Worm (Caenorhabditis elegans) whole organism, early embryonic: ENCODE data around the gene T24D8.6.

Source experiments
- B0310.2 ChIP-seq: sonication (generic microtip); optimal IDR thresholded peaks from 2 replicates; lab custom pipeline; 2016; ENCODE audit warnings: mild to moderate bottlenecking, missing genetic modification characterization, missing compliant biosample characterization
- ama-1 ChIP-seq: fragments of 150-350 bp; optimal IDR thresholded peaks from 2 replicates; lab custom pipeline; 2014
- ceh-13 ChIP-seq: fragments of 200-800 bp; sonication (Bioruptor generic); optimal IDR thresholded peaks from 2 replicates; lab custom pipeline; 2018; ENCODE audit warnings: mild to moderate bottlenecking, missing genetic modification characterization, missing compliant biosample characterization
- hmg-4 ChIP-seq: fragments of 200-800 bp; sonication (Bioruptor generic); optimal IDR thresholded peaks from 2 replicates; lab custom pipeline; 2018; ENCODE audit warnings: mild to moderate bottlenecking, missing genetic modification characterization, missing compliant biosample characterization
- hnd-1 ChIP-seq: sonication (generic microtip); optimal IDR thresholded peaks from 2 replicates; lab custom pipeline; 2016; ENCODE audit warnings: missing genetic modification characterization, missing compliant biosample characterization
- tbx-11 ChIP-seq: fragments of 200-800 bp; sonication (Bioruptor generic); IDR thresholded peaks from 2 replicates; pipeline ENCODE4 v1.3.6; 2022; ENCODE audit warnings: missing genetic modification characterization, missing compliant biosample characterization

DNA sequence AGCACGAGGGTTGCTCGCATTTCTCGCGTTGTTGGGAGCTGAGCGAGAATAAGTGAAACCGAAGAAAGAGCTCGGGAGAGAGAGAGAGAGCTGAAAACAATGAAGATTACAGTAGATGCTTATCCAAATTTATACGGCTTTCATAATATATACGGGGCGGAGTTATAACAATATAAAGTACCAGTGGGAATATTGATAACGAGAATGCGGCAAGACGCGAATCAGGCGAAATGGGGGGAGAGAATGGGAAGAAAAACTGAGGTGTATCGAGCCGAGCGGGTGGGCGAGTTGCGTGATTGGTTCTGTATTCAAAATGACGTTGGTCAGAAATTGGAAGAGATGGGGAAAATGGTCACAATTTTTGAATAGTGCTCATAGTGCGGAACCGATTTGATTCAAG, 21.1 kb downstream of the T24D8.6 start, which contains the start of gene nlp-2:
- TF ChIP-seq hmg-4 (GFP tag; lab: Kevin White, UChicago), result no peak
- no peak for TF ChIP-seq tbx-11 (GFP tag; lab: Robert Waterston, UW)
- no peak for TF ChIP-seq ceh-13
- no peak for TF ChIP-seq hnd-1 (tag; lab: Kevin White, UChicago)
- no peak for TF ChIP-seq B0310.2 (tag; lab: Kevin White, UChicago)
- no peak for TF ChIP-seq ama-1 (lab: Kevin White, UChicago)
